Worm (Caenorhabditis elegans) whole organism, L2 larva: Measurements from ENCODE around the gene oac-29.

ENCODE experiments used
- ZK546.5 ChIP-seq: sonication (generic microtip); optimal IDR thresholded peaks from 2 replicates; lab custom pipeline; 2017; ENCODE audit warnings: missing biosample characterization, missing genetic modification characterization
- aly-2 ChIP-seq: fragments of 150-350 bp; optimal IDR thresholded peaks from 2 replicates; lab custom pipeline; 2014; ENCODE audit warnings: missing biosample characterization, missing genetic modification characterization
- egl-27 ChIP-seq: sonication (generic microtip); optimal IDR thresholded peaks from 3 replicates; lab custom pipeline; 2017; ENCODE audit warnings: missing biosample characterization, missing genetic modification reagents, missing genetic modification characterization
- nhr-10 ChIP-seq: sonication (generic microtip); optimal IDR thresholded peaks from 2 replicates; lab custom pipeline; 2017; ENCODE audit warnings: missing biosample characterization, missing genetic modification characterization
- unc-62 ChIP-seq: fragments of 150-350 bp; optimal IDR thresholded peaks from 2 replicates; lab custom pipeline; 2014; ENCODE audit warnings: missing biosample characterization, missing genetic modification reagents, missing genetic modification characterization

- TF ChIP-seq ZK546.5 = no peak
- no peak for TF ChIP-seq egl-27
- no peak for TF ChIP-seq aly-2 (tag; lab: Kevin White, UChicago)
- TF ChIP-seq unc-62 = no peak
- TF ChIP-seq nhr-10 (tag; lab: Kevin White, UChicago) = no peak
These were observed 22.4 kb upstream of the oac-29 start for ce11 chrV:8657911-8658310.
